Worm (Caenorhabditis elegans) whole organism, young adult: Measurements from ENCODE around the gene prx-3.

Experiments
- B0019.2 ChIP-seq: fragments of 200-800 bp; sonication (Bioruptor generic); conservative IDR thresholded peaks from 2 replicates; pipeline ENCODE4 v1.3.6; 2022; ENCODE audit warnings: missing genetic modification reagents, missing genetic modification characterization, missing compliant biosample characterization
- F23B12.7 ChIP-seq: sonication (generic microtip); optimal IDR thresholded peaks from 2 replicates; lab custom pipeline; 2017; ENCODE audit warnings: missing genetic modification characterization, mild to moderate bottlenecking, missing compliant biosample characterization, antibody characterized with exemption, moderate library complexity; ENCODE audit not compliant: insufficient read depth
- F57A8.1 ChIP-seq: fragments of 200-800 bp; sonication (Bioruptor generic); optimal IDR thresholded peaks from 2 replicates; lab custom pipeline; 2018; ENCODE audit warnings: mild to moderate bottlenecking, missing genetic modification characterization, moderate library complexity, missing compliant biosample characterization
- Y56A3A.18 ChIP-seq: fragments of 200-800 bp; sonication (Bioruptor generic); IDR thresholded peaks from 2 replicates; pipeline ENCODE4 v1.3.6; 2022; ENCODE audit warnings: missing genetic modification reagents, missing genetic modification characterization, missing compliant biosample characterization
- ceh-27 ChIP-seq: fragments of 200-800 bp; sonication (Bioruptor generic); optimal IDR thresholded peaks from 2 replicates; lab custom pipeline; 2018; ENCODE audit warnings: mild to moderate bottlenecking, missing genetic modification characterization, moderate library complexity, missing compliant biosample characterization
- nfyb-1 ChIP-seq: fragments of 200-800 bp; sonication (Bioruptor generic); IDR thresholded peaks from 2 replicates; pipeline ENCODE4 v1.3.6; 2022; ENCODE audit warnings: missing genetic modification reagents, missing genetic modification characterization, missing compliant biosample characterization
- snpc-4 ChIP-seq, 5 experiments: fragments of 150-350 bp in 1 of 5; sonication (generic microtip) in 4 of 5; optimal IDR thresholded peaks; 2 replicates each; lab custom pipeline; 2014 to 2018; ENCODE audit warnings: missing genetic modification characterization in 5 of 5, missing biosample characterization in 3 of 5, antibody characterized with exemption in 2 of 5, mild to moderate bottlenecking in 2 of 5, missing compliant biosample characterization in 2 of 5, missing genotype in 2 of 5, moderate library complexity in 2 of 5, missing genetic modification reagents in 1 of 5
- unc-130 ChIP-seq: sonication (generic microtip); optimal IDR thresholded peaks from 2 replicates; lab custom pipeline; 2016; ENCODE audit warnings: missing genetic modification reagents, missing genetic modification characterization, missing compliant biosample characterization

- TF ChIP-seq unc-130 (no peak), snpc-4 (GFP tag; optimal IDR thresholded peaks at IDR 0.05; lab: Kevin White, UChicago) (no peak), snpc-4 (tag; optimal IDR thresholded peaks at IDR 0.05; lab: Kevin White, UChicago) (no peak), nfyb-1 (GFP tag; lab: Robert Waterston, UW) (no peak), ceh-27 (no peak), F57A8.1 (GFP tag; lab: Kevin White, UChicago) (no peak), F23B12.7 (tag; lab: Kevin White, UChicago) (no peak), Y56A3A.18 (GFP tag; lab: Robert Waterston, UW) (no peak), B0019.2 (GFP tag; lab: Robert Waterston, UW) (no peak)
These were observed 4.8 kb downstream of the prx-3 start for ce11 chrX:6107962-6108361.
